Fruit fly (Drosophila melanogaster) whole organism, adult: ENCODE results near the gene Myo61F.

Experiments
- CG33017 ChIP-seq: fragments of 200-800 bp; sonication (Bioruptor generic); optimal IDR thresholded peaks from 2 replicates; lab custom pipeline; 2018; ENCODE audit warnings: missing biosample characterization, mild to moderate bottlenecking, missing genetic modification characterization, moderate library complexity
- CG5204 ChIP-seq: fragments of 200-800 bp; sonication (Bioruptor generic); optimal IDR thresholded peaks from 2 replicates; lab custom pipeline; 2016; ENCODE audit warnings: missing biosample characterization, missing genetic modification characterization
- CG7045 ChIP-seq: fragments of 200-800 bp; sonication (Bioruptor generic); optimal IDR thresholded peaks from 2 replicates; lab custom pipeline; 2017; ENCODE audit warnings: missing biosample characterization, mild to moderate bottlenecking, missing genetic modification characterization
- Clk ChIP-seq: fragments of 200-800 bp; sonication (Bioruptor generic); optimal IDR thresholded peaks from 2 replicates; lab custom pipeline; 2017; ENCODE audit warnings: missing biosample characterization, missing genetic modification characterization
- Crg-1 ChIP-seq: fragments of 200-800 bp; sonication (Bioruptor generic); optimal IDR thresholded peaks from 2 replicates; lab custom pipeline; 2016; ENCODE audit warnings: missing biosample characterization, missing genetic modification characterization
- Hr96 ChIP-seq: fragments of 200-800 bp; sonication (Bioruptor generic); optimal IDR thresholded peaks from 2 replicates; lab custom pipeline; 2016; ENCODE audit warnings: missing biosample characterization, missing genetic modification characterization
- cic ChIP-seq: fragments of 200-800 bp; sonication (Bioruptor generic); optimal IDR thresholded peaks from 2 replicates; lab custom pipeline; 2017; ENCODE audit warnings: missing biosample characterization, mild to moderate bottlenecking, missing genetic modification characterization, moderate library complexity
- cnc ChIP-seq, 2 experiments: fragments of >200 bp; optimal IDR thresholded peaks; 2 replicates each; lab custom pipeline; 2017
- ovo ChIP-seq: fragments of 200-800 bp; sonication (Bioruptor generic); optimal IDR thresholded peaks from 2 replicates; lab custom pipeline; 2016; ENCODE audit warnings: missing biosample characterization, missing genetic modification characterization
- pad ChIP-seq: fragments of 200-800 bp; sonication (Bioruptor generic); optimal IDR thresholded peaks from 3 replicates; lab custom pipeline; 2017; ENCODE audit warnings: missing biosample characterization, missing genetic modification characterization, mild to moderate bottlenecking, moderate library complexity, missing genetic modification reagents

- TF ChIP-seq pad (GFP tag; lab: Kevin White, UChicago) (peak; percentile 59), ovo (GFP tag; lab: Kevin White, UChicago) (peak; percentile 43), CG7045 (GFP tag; lab: Kevin White, UChicago) (peak; percentile 72), Hr96 (GFP tag; lab: Kevin White, UChicago) (no peak), Crg-1 (GFP tag; lab: Kevin White, UChicago) (peak; percentile 68), cic (GFP tag; lab: Kevin White, UChicago) (no peak), CG33017 (tag; lab: Kevin White, UChicago) (peak; percentile 81), cnc (optimal IDR thresholded peaks at IDR 0.05; lab: Kevin White, UChicago) (no peak), Clk (peak; percentile 16), CG5204 (GFP tag; lab: Kevin White, UChicago) (peak; percentile 90)
These were observed 5.1 kb upstream of the Myo61F start, which contains the start of the genes sturkopf and Herc4 for dm6 chr3L:1313039-1313766.
